Worm (Caenorhabditis elegans): ENCODE data around the gene F41G3.10.

- TF ChIP-seq zag-1 (tag; optimal IDR thresholded peaks at IDR 0.05) (no peak), jun-1 (tag; optimal IDR thresholded peaks at IDR 0.05) (no peak), sox-4 (tag; optimal IDR thresholded peaks at IDR 0.05) (peak; percentile 28), aha-1 (tag; optimal IDR thresholded peaks at IDR 0.05) (no peak), lir-3 (tag; optimal IDR thresholded peaks at IDR 0.05; ENCODE audit: poor library complexity) (no peak), egl-13 (tag; optimal IDR thresholded peaks at IDR 0.05) (peak; percentile 60), sup-37 (GFP tag; optimal IDR thresholded peaks at IDR 0.05) (no peak), snpc-4 (tag; optimal IDR thresholded peaks at IDR 0.05) (no peak), dsc-1 (tag; optimal IDR thresholded peaks at IDR 0.05) (peak; percentile 96), fos-1 (tag; optimal IDR thresholded peaks at IDR 0.05) (peak; percentile 33), ama-1 (optimal IDR thresholded peaks at IDR 0.05) (no peak)
Observed at ce11 chrII:6745783-6746182, 3.5 kb downstream of the F41G3.10 start, which contains the start of gene ins-14.

Data from whole organism, L1 larva.